Worm (Caenorhabditis elegans) whole organism, L2 larva: Measurements from ENCODE around the gene ser-4.

Experiments
- C34F6.9 ChIP-seq: fragments of 150-350 bp; optimal IDR thresholded peaks from 2 replicates; lab custom pipeline; 2014; ENCODE audit warnings: missing biosample characterization, missing genetic modification characterization
- F13H6.1 ChIP-seq: sonication (generic microtip); optimal IDR thresholded peaks from 2 replicates; lab custom pipeline; 2016; ENCODE audit warnings: missing genetic modification characterization, missing compliant biosample characterization
- R02D3.7 ChIP-seq: fragments of 150-350 bp; optimal IDR thresholded peaks from 2 replicates; lab custom pipeline; 2014; ENCODE audit warnings: missing biosample characterization, missing genetic modification characterization
- alr-1 ChIP-seq: fragments of 150-350 bp; optimal IDR thresholded peaks from 2 replicates; lab custom pipeline; 2014; ENCODE audit warnings: missing biosample characterization, missing genetic modification characterization
- aly-2 ChIP-seq: fragments of 150-350 bp; optimal IDR thresholded peaks from 2 replicates; lab custom pipeline; 2014; ENCODE audit warnings: missing biosample characterization, missing genetic modification characterization
- ama-1 ChIP-seq: fragments of 150-350 bp; optimal IDR thresholded peaks from 2 replicates; lab custom pipeline; 2018; ENCODE audit warnings: inconsistent platforms
- blmp-1 ChIP-seq: sonication (generic microtip); optimal IDR thresholded peaks from 2 replicates; lab custom pipeline; 2017; ENCODE audit warnings: missing genetic modification characterization, mild to moderate bottlenecking, missing compliant biosample characterization, antibody characterized with exemption, moderate library complexity; ENCODE audit not compliant: insufficient read depth
- ceh-16 ChIP-seq: fragments of 150-350 bp; optimal IDR thresholded peaks from 2 replicates; lab custom pipeline; 2014; ENCODE audit warnings: missing biosample characterization, missing genetic modification characterization
- ceh-82 ChIP-seq: fragments of 150-350 bp; optimal IDR thresholded peaks from 2 replicates; lab custom pipeline; 2014; ENCODE audit warnings: missing biosample characterization, missing genetic modification characterization
- crh-2 ChIP-seq: sonication (generic microtip); optimal IDR thresholded peaks from 2 replicates; lab custom pipeline; 2017; ENCODE audit warnings: missing biosample characterization, missing genetic modification characterization
- elt-1 ChIP-seq: fragments of 150-350 bp; optimal IDR thresholded peaks from 2 replicates; lab custom pipeline; 2014; ENCODE audit warnings: missing biosample characterization, missing genetic modification characterization
- elt-3 ChIP-seq: sonication (generic microtip); optimal IDR thresholded peaks from 2 replicates; lab custom pipeline; 2017; ENCODE audit warnings: missing biosample characterization, missing genetic modification characterization
- fos-1 ChIP-seq: fragments of 150-350 bp; optimal IDR thresholded peaks from 2 replicates; lab custom pipeline; 2014; ENCODE audit warnings: missing biosample characterization, missing genetic modification characterization
- gmeb-1 ChIP-seq: fragments of 150-350 bp; optimal IDR thresholded peaks from 2 replicates; lab custom pipeline; 2014; ENCODE audit warnings: missing biosample characterization, missing genetic modification characterization
- lin-13 ChIP-seq: fragments of 150-350 bp; optimal IDR thresholded peaks from 2 replicates; lab custom pipeline; 2014; ENCODE audit warnings: missing biosample characterization, missing genetic modification reagents, missing genetic modification characterization
- lin-39 ChIP-seq: fragments of 150-350 bp; optimal IDR thresholded peaks from 2 replicates; lab custom pipeline; 2014; ENCODE audit warnings: missing biosample characterization, missing genetic modification reagents, missing genetic modification characterization
- lsy-2 ChIP-seq, 2 experiments: fragments of 150-350 bp in 1 of 2; sonication (generic microtip) in 1 of 2; optimal IDR thresholded peaks; 2 replicates each; lab custom pipeline; 2014 to 2017; ENCODE audit warnings: missing biosample characterization in 2 of 2, missing genetic modification characterization in 2 of 2
- mab-5 ChIP-seq: fragments of 150-350 bp; optimal IDR thresholded peaks from 2 replicates; lab custom pipeline; 2014; ENCODE audit warnings: missing biosample characterization, missing genetic modification characterization
- nhr-10 ChIP-seq: sonication (generic microtip); optimal IDR thresholded peaks from 2 replicates; lab custom pipeline; 2017; ENCODE audit warnings: missing biosample characterization, missing genetic modification characterization
- nhr-12 ChIP-seq: fragments of 150-350 bp; optimal IDR thresholded peaks from 2 replicates; lab custom pipeline; 2014; ENCODE audit warnings: missing biosample characterization, missing genetic modification characterization
- nhr-129 ChIP-seq: fragments of 150-350 bp; optimal IDR thresholded peaks from 2 replicates; lab custom pipeline; 2014; ENCODE audit warnings: missing biosample characterization, missing genetic modification characterization
- nhr-21 ChIP-seq: fragments of 150-350 bp; optimal IDR thresholded peaks from 2 replicates; lab custom pipeline; 2014; ENCODE audit warnings: missing biosample characterization, missing genetic modification characterization
- nhr-23 ChIP-seq: fragments of 150-350 bp; optimal IDR thresholded peaks from 2 replicates; lab custom pipeline; 2014; ENCODE audit warnings: missing biosample characterization, missing genetic modification reagents, missing genetic modification characterization
- nhr-237 ChIP-seq: fragments of 150-350 bp; optimal IDR thresholded peaks from 2 replicates; lab custom pipeline; 2014; ENCODE audit warnings: missing biosample characterization, missing genetic modification characterization
- nhr-6 ChIP-seq: fragments of 150-350 bp; optimal IDR thresholded peaks from 2 replicates; lab custom pipeline; 2014; ENCODE audit warnings: missing biosample characterization, missing genetic modification characterization
- peb-1 ChIP-seq: fragments of 150-350 bp; optimal IDR thresholded peaks from 2 replicates; lab custom pipeline; 2014; ENCODE audit warnings: missing biosample characterization, missing genetic modification characterization
- sem-4 ChIP-seq: fragments of 150-350 bp; optimal IDR thresholded peaks from 2 replicates; lab custom pipeline; 2014; ENCODE audit warnings: missing biosample characterization, missing genetic modification reagents, missing genetic modification characterization
- skn-1 ChIP-seq: sonication (generic microtip); optimal IDR thresholded peaks from 2 replicates; lab custom pipeline; 2017; ENCODE audit warnings: missing biosample characterization, missing genetic modification characterization
- sma-3 ChIP-seq: sonication (generic microtip); optimal IDR thresholded peaks from 2 replicates; lab custom pipeline; 2016; ENCODE audit warnings: missing genetic modification reagents, missing genetic modification characterization, missing compliant biosample characterization
- sma-9 ChIP-seq, 2 experiments: fragments of 150-350 bp in 1 of 2; sonication (generic microtip) in 1 of 2; optimal IDR thresholded peaks; 2 replicates each; lab custom pipeline; 2014 to 2016; ENCODE audit warnings: missing genetic modification characterization in 2 of 2, mild to moderate bottlenecking in 1 of 2, missing biosample characterization in 1 of 2, missing compliant biosample characterization in 1 of 2, missing genetic modification reagents in 1 of 2, moderate library complexity in 1 of 2
- unc-39 ChIP-seq: fragments of 150-350 bp; optimal IDR thresholded peaks from 2 replicates; lab custom pipeline; 2014; ENCODE audit warnings: missing biosample characterization, missing genetic modification characterization
- unc-62 ChIP-seq: fragments of 150-350 bp; optimal IDR thresholded peaks from 2 replicates; lab custom pipeline; 2014; ENCODE audit warnings: missing biosample characterization, missing genetic modification reagents, missing genetic modification characterization
- zag-1 ChIP-seq: fragments of 150-350 bp; optimal IDR thresholded peaks from 2 replicates; lab custom pipeline; 2014; ENCODE audit warnings: missing biosample characterization, missing genetic modification characterization
- ztf-1 ChIP-seq: fragments of 200-800 bp; sonication (Bioruptor generic); conservative IDR thresholded peaks from 2 replicates; pipeline ENCODE4 v1.3.6; 2022; ENCODE audit warnings: missing genetic modification characterization, missing compliant biosample characterization
- ztf-11 ChIP-seq: sonication (generic microtip); optimal IDR thresholded peaks from 2 replicates; lab custom pipeline; 2017; ENCODE audit warnings: missing biosample characterization, missing genetic modification characterization

ser-4 gene

DNA sequence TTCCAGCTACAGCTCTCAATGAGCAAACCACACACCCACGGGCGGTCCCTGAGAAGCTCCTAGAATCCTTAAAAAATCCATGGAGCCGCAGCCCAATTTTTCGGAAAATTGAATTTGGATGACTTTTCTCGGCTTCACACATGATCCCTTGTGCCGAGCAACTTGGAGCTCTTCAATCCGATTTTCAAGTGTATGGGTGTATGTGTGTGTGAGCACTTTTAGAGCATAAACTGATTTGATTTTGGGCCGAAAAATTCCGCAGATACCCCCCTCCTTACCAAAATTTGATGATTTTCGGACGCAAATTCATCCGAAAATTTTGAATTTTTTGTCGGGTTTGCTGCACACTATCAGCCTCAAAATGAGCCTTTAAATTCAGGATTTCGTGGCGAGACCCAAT lies 1.1 kb downstream of the ser-4 start:
- TF ChIP-seq alr-1 (tag; lab: Kevin White, UChicago) (no peak), mab-5 (no peak), fos-1 (no peak), ztf-1 (GFP tag; lab: Robert Waterston, UW) (no peak), aly-2 (tag; lab: Kevin White, UChicago) (no peak), ztf-11 (tag; lab: Kevin White, UChicago) (no peak), sma-9 (GFP tag; optimal IDR thresholded peaks at IDR 0.05; lab: Kevin White, UChicago) (no peak), sma-9 (tag; optimal IDR thresholded peaks at IDR 0.05; lab: Kevin White, UChicago) (no peak), R02D3.7 (no peak), nhr-6 (tag; lab: Kevin White, UChicago) (no peak), elt-1 (tag; lab: Kevin White, UChicago) (no peak), ama-1 (lab: Kevin White, UChicago) (no peak), nhr-129 (tag; lab: Kevin White, UChicago) (no peak), peb-1 (no peak), sma-3 (GFP tag; lab: Kevin White, UChicago) (no peak), lsy-2 (tag; optimal IDR thresholded peaks at IDR 0.05; lab: Kevin White, UChicago) (no peak), lin-39 (tag; lab: Kevin White, UChicago) (no peak), ceh-16 (tag; lab: Kevin White, UChicago) (no peak)

DNA sequence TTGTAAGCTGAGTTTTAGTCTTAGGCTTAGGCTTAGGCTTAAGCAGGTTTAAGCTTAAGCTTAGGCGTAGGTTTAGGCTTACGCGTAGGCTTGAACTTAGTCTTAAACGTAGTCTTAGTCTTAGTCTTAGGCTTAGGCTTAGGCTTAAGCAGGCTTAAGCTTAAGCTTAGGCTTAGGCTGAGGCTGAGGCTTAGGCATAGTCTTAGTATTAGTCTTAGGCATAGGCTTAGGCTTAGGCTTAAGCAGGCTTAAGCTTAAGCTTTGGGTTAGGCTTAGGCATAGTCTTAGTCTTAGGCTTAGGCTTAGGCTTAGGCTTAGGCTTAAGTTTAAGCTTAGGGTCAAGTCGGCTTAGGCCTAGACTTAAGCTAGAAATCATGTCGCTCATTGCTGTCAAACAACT lies 14.1 kb downstream of the ser-4 start:
- TF ChIP-seq nhr-23 (tag; lab: Kevin White, UChicago) (no peak), ceh-82 (tag; lab: Kevin White, UChicago) (no peak), nhr-10 (no peak), nhr-21 (tag; lab: Kevin White, UChicago) (no peak), nhr-12 (tag; lab: Kevin White, UChicago) (no peak), aly-2 (tag; lab: Kevin White, UChicago) (no peak), zag-1 (no peak), sem-4 (no peak)
- TF ChIP-seq, all 48 proteins: peak for 0

DNA sequence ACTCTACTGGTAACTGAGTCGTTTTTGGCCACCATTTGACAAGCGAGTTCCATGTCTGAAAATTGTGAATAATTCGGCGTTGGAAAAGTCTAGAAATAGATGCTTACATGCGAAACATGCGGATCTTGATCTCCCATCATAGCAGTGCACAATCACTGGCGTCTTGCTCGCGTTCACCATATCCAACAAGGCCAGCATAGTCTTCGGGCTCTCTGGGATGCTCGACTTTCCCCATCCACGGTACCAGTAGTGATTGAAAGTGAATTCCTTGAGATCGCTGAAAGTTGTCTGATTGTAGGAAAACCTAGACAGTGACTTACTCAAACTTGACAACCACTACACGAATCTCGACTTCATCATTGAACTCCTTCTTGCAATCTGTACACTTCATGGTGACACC lies 15.1 kb downstream of the ser-4 start:
- TF ChIP-seq ztf-1 (GFP tag; lab: Robert Waterston, UW) (no peak), mab-5 (no peak), nhr-12 (tag; lab: Kevin White, UChicago) (no peak), blmp-1 (tag; lab: Kevin White, UChicago) (no peak), sem-4 (no peak), nhr-10 (no peak), ama-1 (lab: Kevin White, UChicago) (no peak), alr-1 (tag; lab: Kevin White, UChicago) (no peak), nhr-6 (tag; lab: Kevin White, UChicago) (no peak), sma-9 (GFP tag; optimal IDR thresholded peaks at IDR 0.05; lab: Kevin White, UChicago) (no peak), sma-9 (tag; optimal IDR thresholded peaks at IDR 0.05; lab: Kevin White, UChicago) (no peak), ceh-16 (tag; lab: Kevin White, UChicago) (no peak), elt-1 (tag; lab: Kevin White, UChicago) (no peak), lin-13 (GFP tag; lab: Kevin White, UChicago) (no peak), elt-3 (tag; lab: Kevin White, UChicago) (no peak), C34F6.9 (tag; lab: Kevin White, UChicago) (no peak), zag-1 (no peak), gmeb-1 (no peak)

DNA sequence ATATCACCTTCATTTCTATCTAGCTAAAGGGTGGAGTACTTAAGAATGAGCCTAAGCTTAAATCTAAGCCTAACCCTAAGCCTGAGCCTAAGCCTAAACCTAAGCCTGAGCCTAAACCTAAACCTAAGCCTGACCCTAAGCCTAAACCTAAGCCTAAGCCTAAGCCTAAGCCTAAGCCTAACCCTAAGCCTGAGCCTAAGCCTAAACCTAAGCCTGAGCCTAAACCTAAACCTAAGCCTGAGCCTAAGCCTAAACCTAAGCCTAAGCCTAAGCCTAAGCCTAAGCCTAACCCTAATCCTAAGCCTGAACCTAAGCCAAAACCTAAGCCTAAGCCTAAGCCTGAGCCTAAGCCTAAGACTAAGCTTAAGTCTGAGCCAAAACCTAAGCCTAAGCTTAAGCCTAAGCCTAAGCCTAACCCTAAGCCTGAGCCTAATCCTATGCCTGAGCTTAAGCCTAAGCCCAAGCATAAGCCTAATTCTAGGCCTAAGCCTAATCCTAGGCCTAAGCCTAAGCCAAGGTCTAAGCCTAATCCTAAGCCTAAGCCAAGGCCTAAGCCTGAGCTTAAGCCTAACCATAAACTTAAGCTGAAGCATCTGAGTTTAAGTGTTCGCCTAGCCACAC lies 18.8 kb downstream of the ser-4 start:
- no peak for TF ChIP-seq peb-1
- no peak for TF ChIP-seq unc-62 (GFP tag; lab: Kevin White, UChicago)
- no peak for TF ChIP-seq gmeb-1
- TF ChIP-seq F13H6.1 (tag; lab: Kevin White, UChicago), result no peak
- TF ChIP-seq skn-1, result no peak
- no peak for TF ChIP-seq crh-2 (tag; lab: Kevin White, UChicago)
- TF ChIP-seq nhr-237 (tag; lab: Kevin White, UChicago), result no peak
- no peak for TF ChIP-seq ceh-16 (tag; lab: Kevin White, UChicago)
- TF ChIP-seq unc-39 (tag; lab: Kevin White, UChicago), result no peak
